Fruit fly (Drosophila melanogaster): ENCODE measurements around the gene CG31949.

DNA sequence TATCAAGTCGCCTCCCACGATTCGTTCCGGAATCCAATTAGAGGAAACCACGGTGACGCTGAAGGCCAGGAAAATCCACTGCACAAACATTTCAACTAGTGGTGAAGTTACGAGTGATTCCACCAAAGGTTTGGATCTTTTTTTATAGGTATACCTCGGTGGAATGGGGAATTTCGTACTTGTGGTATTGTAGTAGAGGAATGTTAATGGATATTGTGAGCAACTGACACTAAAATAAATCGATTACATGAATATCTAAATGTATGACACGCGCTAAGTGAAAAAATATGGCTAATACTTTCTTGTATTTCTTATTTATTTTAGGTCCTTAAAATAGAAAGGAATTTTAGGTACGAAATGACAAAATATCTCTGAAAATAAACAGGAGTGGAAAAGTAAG is 47.7 kb upstream of the CG31949 start, which contains the start of gene CG17239:
- TF ChIP-seq EcR (GFP tag; optimal IDR thresholded peaks at IDR 0.05) (no peak), pan (optimal IDR thresholded peaks at IDR 0.05) (no peak), usp (GFP tag; optimal IDR thresholded peaks at IDR 0.05) (no peak), Dll (optimal IDR thresholded peaks at IDR 0.05) (no peak), CG8478 (optimal IDR thresholded peaks at IDR 0.05) (no peak), psq (optimal IDR thresholded peaks at IDR 0.05) (no peak)
